Worm (Caenorhabditis elegans) whole organism, L4 larva: ENCODE measurements around the gene C18A11.3.

Source experiments
- F49E8.2 ChIP-seq: sonication (generic microtip); optimal IDR thresholded peaks from 2 replicates; lab custom pipeline; 2016; ENCODE audit warnings: missing compliant biosample characterization, mild to moderate bottlenecking, missing genetic modification characterization, borderline replicate concordance
- R02D3.7 ChIP-seq: fragments of 150-350 bp; sonication (generic microtip); optimal IDR thresholded peaks from 3 replicates; lab custom pipeline; 2014; ENCODE audit warnings: missing biosample characterization, missing genetic modification characterization
- Y48G9A.11 ChIP-seq: fragments of 200-800 bp; sonication (Bioruptor generic); IDR thresholded peaks from 2 replicates; pipeline ENCODE4 v1.3.6; 2022; ENCODE audit warnings: missing genetic modification reagents, missing genetic modification characterization, missing compliant biosample characterization
- ceh-28 ChIP-seq: fragments of 150-350 bp; optimal IDR thresholded peaks from 2 replicates; lab custom pipeline; 2014; ENCODE audit warnings: missing biosample characterization, missing genetic modification reagents, missing genetic modification characterization
- ces-1 ChIP-seq: fragments of 150-350 bp; sonication (generic microtip); optimal IDR thresholded peaks from 4 replicates; lab custom pipeline; 2014; ENCODE audit warnings: missing biosample characterization, missing genetic modification reagents, missing genetic modification characterization
- dmd-9 ChIP-seq: fragments of 200-800 bp; sonication (Bioruptor generic); IDR thresholded peaks from 2 replicates; pipeline ENCODE4 v1.3.6; 2022; ENCODE audit warnings: missing genetic modification reagents, missing genetic modification characterization, missing compliant biosample characterization
- jun-1 ChIP-seq: fragments of 150-350 bp; optimal IDR thresholded peaks from 2 replicates; lab custom pipeline; 2014; ENCODE audit warnings: missing biosample characterization, missing genetic modification reagents, missing genetic modification characterization
- lin-15B ChIP-seq: fragments of 150-350 bp; sonication (generic microtip); optimal IDR thresholded peaks from 3 replicates; lab custom pipeline; 2014; ENCODE audit warnings: missing biosample characterization, missing genetic modification characterization
- lin-39 ChIP-seq: fragments of 150-350 bp; optimal IDR thresholded peaks from 2 replicates; lab custom pipeline; 2014; ENCODE audit warnings: missing biosample characterization, missing genetic modification reagents, missing genetic modification characterization
- mep-1 ChIP-seq: fragments of 150-350 bp; sonication (generic microtip); optimal IDR thresholded peaks from 3 replicates; lab custom pipeline; 2014; ENCODE audit warnings: missing biosample characterization, missing genetic modification characterization
- nhr-10 ChIP-seq: fragments of 150-350 bp; optimal IDR thresholded peaks from 2 replicates; lab custom pipeline; 2014; ENCODE audit warnings: missing biosample characterization, missing genetic modification characterization
- nhr-6 ChIP-seq: fragments of 150-350 bp; optimal IDR thresholded peaks from 2 replicates; lab custom pipeline; 2014; ENCODE audit warnings: missing biosample characterization, missing genetic modification characterization
- set-16 ChIP-seq: fragments of 200-800 bp; sonication (Bioruptor generic); IDR thresholded peaks from 2 replicates; pipeline ENCODE4 v1.3.6; 2022; ENCODE audit warnings: missing genetic modification reagents, missing genetic modification characterization, missing compliant biosample characterization
- spr-3 ChIP-seq: fragments of 200-800 bp; sonication (Bioruptor generic); optimal IDR thresholded peaks from 2 replicates; lab custom pipeline; 2018; ENCODE audit warnings: mild to moderate bottlenecking, missing genetic modification characterization, missing compliant biosample characterization

DNA sequence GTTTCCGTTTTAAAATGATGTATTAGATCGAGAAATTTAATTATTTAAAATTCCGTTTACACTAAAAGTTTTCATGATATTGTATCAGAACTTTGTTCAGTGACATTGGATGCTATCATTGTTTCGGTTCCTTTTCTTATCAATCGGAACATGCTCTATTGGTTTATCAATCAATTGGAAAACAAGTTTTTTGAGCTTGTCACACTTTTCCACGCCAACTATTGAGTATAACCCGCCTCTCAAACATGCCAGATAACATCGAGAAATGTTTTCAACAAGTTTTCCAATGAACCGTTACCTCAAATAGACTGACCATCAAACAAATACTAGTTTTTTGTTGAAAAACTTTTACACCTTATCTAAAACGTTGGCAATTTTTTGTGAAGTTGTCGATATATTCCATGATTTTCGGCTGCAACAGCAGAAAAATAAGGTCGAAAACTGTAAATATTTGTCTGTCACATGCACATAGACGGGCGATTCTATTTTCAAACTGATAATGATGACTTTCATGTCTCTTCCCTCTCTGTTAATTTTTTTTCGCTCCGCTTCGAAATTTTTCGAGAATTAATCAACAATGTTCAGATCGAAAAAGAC is 46.4 kb upstream of the C18A11.3 start, which contains the start of gene unk-1:
- TF ChIP-seq lin-15B (tag; lab: Kevin White, UChicago): no peak
- TF ChIP-seq spr-3 (GFP tag; lab: Kevin White, UChicago): no peak
- no peak for TF ChIP-seq dmd-9 (GFP tag; lab: Robert Waterston, UW)
- TF ChIP-seq lin-39 (tag; lab: Kevin White, UChicago): no peak
- TF ChIP-seq jun-1 (tag; lab: Kevin White, UChicago): no peak
- TF ChIP-seq set-16: no peak
- TF ChIP-seq nhr-6 (tag; lab: Kevin White, UChicago): no peak
- no peak for TF ChIP-seq Y48G9A.11
- no peak for TF ChIP-seq nhr-10 (tag; lab: Kevin White, UChicago)
- TF ChIP-seq mep-1 (tag; lab: Kevin White, UChicago): no peak
- no peak for TF ChIP-seq F49E8.2
- TF ChIP-seq ces-1 (GFP tag; lab: Kevin White, UChicago): no peak
- no peak for TF ChIP-seq R02D3.7 (tag; lab: Kevin White, UChicago)
- no peak for TF ChIP-seq ceh-28
